Fruit fly (Drosophila melanogaster) whole organism, embryonic: ENCODE measurements around the gene CG13086.
A peak's percentile ranks its signal among the peaks of the same experiment; 100 is the strongest.

Source experiments
- CG10462 ChIP-seq: fragments of 200-800 bp; sonication (Bioruptor generic); optimal IDR thresholded peaks from 2 replicates; lab custom pipeline; 2016; ENCODE audit warnings: missing biosample characterization, missing genetic modification characterization
- CG10543 ChIP-seq: fragments of 200-800 bp; sonication (Bioruptor generic); optimal IDR thresholded peaks from 3 replicates; lab custom pipeline; 2017; ENCODE audit warnings: missing biosample characterization, mild to moderate bottlenecking, missing genetic modification characterization, moderate library complexity
- CG11504 ChIP-seq: fragments of 200-800 bp; sonication (Bioruptor generic); optimal IDR thresholded peaks from 3 replicates; lab custom pipeline; 2019; ENCODE audit warnings: missing biosample characterization, mild to moderate bottlenecking, missing genetic modification characterization, moderate library complexity
- CG11696 ChIP-seq: fragments of 200-800 bp; sonication (Bioruptor generic); IDR thresholded peaks from 2 replicates; pipeline ENCODE4 v1.3.6; 2022; ENCODE audit warnings: missing biosample characterization, missing genetic modification characterization
- CG12769 ChIP-seq: fragments of 200-800 bp; sonication (Bioruptor generic); optimal IDR thresholded peaks from 2 replicates; lab custom pipeline; 2019; ENCODE audit warnings: missing biosample characterization, mild to moderate bottlenecking, missing genetic modification characterization, moderate library complexity
- CG13894 ChIP-seq: fragments of 200-800 bp; sonication (Bioruptor generic); optimal IDR thresholded peaks from 3 replicates; lab custom pipeline; 2018; ENCODE audit warnings: missing biosample characterization, mild to moderate bottlenecking, missing genetic modification characterization, moderate library complexity
- CG1647 ChIP-seq: fragments of 200-800 bp; sonication (Bioruptor generic); optimal IDR thresholded peaks from 3 replicates; lab custom pipeline; 2016; ENCODE audit warnings: missing biosample characterization, missing genetic modification characterization
- CG17568 ChIP-seq: fragments of 200-800 bp; sonication (Bioruptor generic); optimal IDR thresholded peaks from 2 replicates; lab custom pipeline; 2018; ENCODE audit warnings: missing biosample characterization, mild to moderate bottlenecking, missing genetic modification characterization, moderate library complexity
- CG18011 ChIP-seq: fragments of 200-800 bp; sonication (Bioruptor generic); optimal IDR thresholded peaks from 2 replicates; lab custom pipeline; 2017; ENCODE audit warnings: missing biosample characterization, missing genetic modification characterization, mild to moderate bottlenecking, moderate library complexity, missing genotype
- CG18476 ChIP-seq: fragments of 200-800 bp; sonication (Bioruptor generic); optimal IDR thresholded peaks from 2 replicates; lab custom pipeline; 2016; ENCODE audit warnings: missing biosample characterization, mild to moderate bottlenecking, missing genetic modification characterization
- CG30020 ChIP-seq: fragments of 200-800 bp; optimal IDR thresholded peaks from 2 replicates; lab custom pipeline; 2019; ENCODE audit warnings: missing biosample characterization, mild to moderate bottlenecking, missing genetic modification characterization, moderate library complexity
- CG32767 ChIP-seq: fragments of 200-800 bp; sonication (Bioruptor generic); IDR thresholded peaks from 2 replicates; pipeline ENCODE4 v1.3.6; 2022; ENCODE audit warnings: missing biosample characterization, missing genetic modification characterization
- CG42726 ChIP-seq: fragments of 200-800 bp; sonication (Bioruptor generic); IDR thresholded peaks from 2 replicates; pipeline ENCODE4 v1.3.6; 2022; ENCODE audit warnings: missing biosample characterization, missing genetic modification characterization; ENCODE audit not compliant: partially characterized antibody
- CG4360 ChIP-seq: fragments of 200-800 bp; sonication (Bioruptor generic); IDR thresholded peaks from 2 replicates; pipeline ENCODE4 v1.3.6; 2022; ENCODE audit warnings: missing biosample characterization, missing genetic modification characterization
- CG5180 ChIP-seq: fragments of 200-800 bp; sonication (Bioruptor generic); optimal IDR thresholded peaks from 3 replicates; lab custom pipeline; 2017; ENCODE audit warnings: missing biosample characterization, missing genetic modification characterization, mild to moderate bottlenecking, moderate library complexity, missing genetic modification reagents
- CG6654 ChIP-seq: fragments of 200-800 bp; sonication (Bioruptor generic); optimal IDR thresholded peaks from 2 replicates; lab custom pipeline; 2017; ENCODE audit warnings: missing biosample characterization, mild to moderate bottlenecking, missing genetic modification characterization
- CG8290 ChIP-seq, 3 experiments: fragments of 200-800 bp; sonication (Bioruptor generic); optimal IDR thresholded peaks; 2 replicates each; lab custom pipeline; 2016 to 2019; ENCODE audit warnings: missing biosample characterization in 3 of 3, missing genetic modification characterization in 3 of 3, mild to moderate bottlenecking in 2 of 3, moderate library complexity in 1 of 3
- CG9609 ChIP-seq: fragments of 200-800 bp; sonication (Bioruptor generic); optimal IDR thresholded peaks from 3 replicates; lab custom pipeline; 2016; ENCODE audit warnings: missing biosample characterization, missing genetic modification characterization
- CG9876 ChIP-seq: fragments of 200-800 bp; sonication (Bioruptor generic); optimal IDR thresholded peaks from 2 replicates; lab custom pipeline; 2016; ENCODE audit warnings: missing biosample characterization, missing genetic modification characterization
- CG9932 ChIP-seq: fragments of 200-800 bp; sonication (Bioruptor generic); IDR thresholded peaks from 2 replicates; pipeline ENCODE4 v1.3.6; 2022; ENCODE audit warnings: missing biosample characterization, missing genetic modification characterization
- Dek ChIP-seq: fragments of 200-800 bp; sonication (Bioruptor generic); optimal IDR thresholded peaks from 3 replicates; lab custom pipeline; 2019; ENCODE audit warnings: missing biosample characterization, mild to moderate bottlenecking, missing genetic modification characterization, moderate library complexity
- Dll ChIP-seq: fragments of 200-800 bp; sonication (Bioruptor generic); IDR thresholded peaks from 4 replicates; pipeline ENCODE4 v1.3.6; 2022; ENCODE audit warnings: missing biosample characterization, missing genetic modification characterization; ENCODE audit not compliant: partially characterized antibody
- Dref ChIP-seq: fragments of 200-800 bp; sonication (Bioruptor generic); IDR thresholded peaks from 2 replicates; pipeline ENCODE4 v1.3.6; 2022; ENCODE audit warnings: missing biosample characterization, missing genetic modification characterization
- E2f2 ChIP-seq: fragments of 200-800 bp; sonication (Bioruptor generic); IDR thresholded peaks from 2 replicates; pipeline ENCODE4 v1.3.6; 2022; ENCODE audit warnings: missing biosample characterization, missing genetic modification characterization
- Gsc ChIP-seq: fragments of 200-800 bp; sonication (Bioruptor generic); IDR thresholded peaks from 2 replicates; pipeline ENCODE4 v1.3.6; 2022; ENCODE audit warnings: missing biosample characterization, missing genetic modification characterization
- HmgD ChIP-seq: fragments of 200-800 bp; sonication (Bioruptor generic); optimal IDR thresholded peaks from 3 replicates; lab custom pipeline; 2016; ENCODE audit warnings: missing biosample characterization, missing genetic modification characterization
- HmgZ ChIP-seq: fragments of 200-800 bp; sonication (Bioruptor generic); optimal IDR thresholded peaks from 2 replicates; lab custom pipeline; 2018; ENCODE audit warnings: missing biosample characterization, mild to moderate bottlenecking, missing genetic modification characterization
- Hmr ChIP-seq: fragments of 200-800 bp; sonication (Bioruptor generic); optimal IDR thresholded peaks from 3 replicates; lab custom pipeline; 2017; ENCODE audit warnings: mild to moderate bottlenecking, missing biosample characterization, missing genetic modification reagents, missing genetic modification characterization
- cad ChIP-seq: fragments of >200 bp; optimal IDR thresholded peaks from 2 replicates; lab custom pipeline; 2017; ENCODE audit warnings: missing biosample characterization, missing genetic modification characterization
- cg ChIP-seq: fragments of 200-800 bp; sonication (Bioruptor generic); optimal IDR thresholded peaks from 3 replicates; lab custom pipeline; 2019; ENCODE audit warnings: missing biosample characterization, mild to moderate bottlenecking, missing genetic modification characterization, moderate library complexity
- dati ChIP-seq: fragments of 200-800 bp; sonication (Bioruptor generic); IDR thresholded peaks from 2 replicates; pipeline ENCODE4 v1.3.6; 2022; ENCODE audit warnings: missing biosample characterization, missing genetic modification characterization
- dysf ChIP-seq: fragments of 200-800 bp; sonication (Bioruptor generic); IDR thresholded peaks from 3 replicates; pipeline ENCODE4 v1.3.6; 2022; ENCODE audit warnings: missing biosample characterization, missing genetic modification characterization
- hb ChIP-seq: fragments of 200-800 bp; sonication (Bioruptor generic); IDR thresholded peaks from 3 replicates; pipeline ENCODE4 v1.3.6; 2022; ENCODE audit warnings: missing biosample characterization, missing genetic modification characterization; ENCODE audit not compliant: partially characterized antibody
- kay ChIP-seq: fragments of 200-800 bp; sonication (Bioruptor generic); optimal IDR thresholded peaks from 2 replicates; lab custom pipeline; 2016; ENCODE audit warnings: missing biosample characterization, missing genetic modification characterization
- knrl ChIP-seq: fragments of 200-800 bp; sonication (Bioruptor generic); IDR thresholded peaks from 3 replicates; pipeline ENCODE4 v1.3.6; 2022; ENCODE audit warnings: missing biosample characterization, missing genetic modification characterization; ENCODE audit not compliant: partially characterized antibody
- nmo ChIP-seq: fragments of 200-800 bp; sonication (Bioruptor generic); optimal IDR thresholded peaks from 2 replicates; lab custom pipeline; 2018; ENCODE audit warnings: missing biosample characterization, mild to moderate bottlenecking, missing genetic modification characterization, moderate library complexity
- nom ChIP-seq: fragments of 200-800 bp; sonication (Bioruptor generic); optimal IDR thresholded peaks from 2 replicates; lab custom pipeline; 2017; ENCODE audit warnings: missing biosample characterization, missing genetic modification characterization, mild to moderate bottlenecking, moderate library complexity, missing genetic modification reagents
- onecut ChIP-seq: fragments of 200-800 bp; sonication (Bioruptor generic); IDR thresholded peaks from 2 replicates; pipeline ENCODE4 v1.3.6; 2022; ENCODE audit warnings: missing biosample characterization, missing genetic modification characterization
- pho ChIP-seq: fragments of 200-800 bp; sonication (Bioruptor generic); optimal IDR thresholded peaks from 2 replicates; lab custom pipeline; 2016; ENCODE audit warnings: missing biosample characterization, missing genetic modification characterization
- pzg ChIP-seq: fragments of 200-800 bp; sonication (Bioruptor generic); optimal IDR thresholded peaks from 3 replicates; lab custom pipeline; 2018; ENCODE audit warnings: missing biosample characterization, mild to moderate bottlenecking, missing genetic modification characterization, moderate library complexity
- row ChIP-seq: fragments of 200-800 bp; sonication (Bioruptor generic); IDR thresholded peaks from 3 replicates; pipeline ENCODE4 v1.3.6; 2022; ENCODE audit warnings: missing biosample characterization, missing genetic modification characterization
- schlank ChIP-seq: fragments of 200-800 bp; sonication (Bioruptor generic); optimal IDR thresholded peaks from 2 replicates; lab custom pipeline; 2018; ENCODE audit warnings: missing biosample characterization, mild to moderate bottlenecking, missing genetic modification characterization
- scrt ChIP-seq: fragments of 200-800 bp; sonication (Bioruptor generic); optimal IDR thresholded peaks from 2 replicates; lab custom pipeline; 2018; ENCODE audit warnings: missing biosample characterization, mild to moderate bottlenecking, missing genetic modification characterization, moderate library complexity
- sens ChIP-seq: fragments of 200-800 bp; sonication (Bioruptor generic); peaks from one replicate; lab custom pipeline; 2016; ENCODE audit warnings: missing biosample characterization, missing genetic modification characterization
- stc ChIP-seq: fragments of 200-800 bp; sonication (Bioruptor generic); IDR thresholded peaks from 2 replicates; pipeline ENCODE4 v1.3.6; 2022; ENCODE audit warnings: missing biosample characterization, missing genetic modification characterization
- stwl ChIP-seq: fragments of 200-800 bp; sonication (Bioruptor generic); optimal IDR thresholded peaks from 3 replicates; lab custom pipeline; 2018; ENCODE audit warnings: missing biosample characterization, mild to moderate bottlenecking, missing genetic modification characterization, moderate library complexity
- tll ChIP-seq, 2 experiments: fragments of 200-800 bp in 1 of 2; fragments of >200 bp in 1 of 2; sonication (Bioruptor generic) in 1 of 2; optimal IDR thresholded peaks; 2 replicates each; lab custom pipeline; 2017 to 2019; ENCODE audit warnings: missing biosample characterization in 2 of 2, missing genetic modification characterization in 2 of 2, mild to moderate bottlenecking in 1 of 2, moderate library complexity in 1 of 2
- trem ChIP-seq: fragments of 200-800 bp; optimal IDR thresholded peaks from 3 replicates; lab custom pipeline; 2019; ENCODE audit warnings: missing biosample characterization, mild to moderate bottlenecking, missing genetic modification characterization, moderate library complexity

CG13086 gene

dm6 chr2L:19393703-19394210, 29.6 kb downstream of the CG13086 start, which contains the start of gene CG31798 (continued):
- peak; percentile 47 for TF ChIP-seq HmgD (GFP tag; lab: Kevin White, UChicago)
- peak; percentile 35 for TF ChIP-seq sens (GFP tag; lab: Kevin White, UChicago)
- TF ChIP-seq CG6654, result peak; percentile 99
- TF ChIP-seq knrl (GFP tag; lab: Robert Waterston, UW), result peak; percentile 52; the same call in 2 of the 3 replicates
- TF ChIP-seq Hmr (GFP tag; lab: Kevin White, UChicago), result peak; percentile 6
- no peak for TF ChIP-seq schlank
- TF ChIP-seq Dek, result peak; percentile 7
- TF ChIP-seq Dref (GFP tag; lab: Robert Waterston, UW), result 0 out of 2 replicates have a peak, but pooled peaks have one; percentile 9
- peak; percentile 56 for TF ChIP-seq CG42726 (GFP tag; lab: Robert Waterston, UW)
- no peak for TF ChIP-seq CG1647 (GFP tag; lab: Kevin White, UChicago)
- peak; percentile 16 for TF ChIP-seq CG12769 (tag; lab: Kevin White, UChicago)
- peak; percentile 16 for TF ChIP-seq HmgZ (tag; lab: Kevin White, UChicago)
- peak; percentile 8 for TF ChIP-seq scrt
- peak; percentile 26 for TF ChIP-seq CG5180
- TF ChIP-seq CG18476, result no peak
- TF ChIP-seq CG18011 (GFP tag; lab: Kevin White, UChicago), result no peak
- TF ChIP-seq trem (tag; lab: Kevin White, UChicago), result peak; percentile 11
- peak; percentile 14 for TF ChIP-seq pzg (GFP tag; lab: Kevin White, UChicago)
- TF ChIP-seq CG9932 (GFP tag; lab: Robert Waterston, UW), result 0 out of 2 replicates have a peak, but pooled peaks have one; percentile 9
- TF ChIP-seq CG10543, result no peak
- TF ChIP-seq CG8290 (GFP tag; optimal IDR thresholded peaks at IDR 0.05; lab: Kevin White, UChicago), result no peak
- peak in 1 of 2 experiments; percentile 61 for TF ChIP-seq CG8290 (tag; optimal IDR thresholded peaks at IDR 0.05; lab: Kevin White, UChicago)
- no peak for TF ChIP-seq stc (GFP tag; lab: Robert Waterston, UW)
- 0 out of 3 replicates have a peak, but pooled peaks have one; percentile 20 for TF ChIP-seq dysf (GFP tag; lab: Robert Waterston, UW)
- peak; percentile 86 for TF ChIP-seq cad (GFP tag; lab: Kevin White, UChicago)
- TF ChIP-seq hb (GFP tag; lab: Robert Waterston, UW), result no peak
- peak; percentile 64 for TF ChIP-seq stwl (tag; lab: Kevin White, UChicago)
- peak; percentile 34 for TF ChIP-seq CG13894 (tag; lab: Kevin White, UChicago)

DNA sequence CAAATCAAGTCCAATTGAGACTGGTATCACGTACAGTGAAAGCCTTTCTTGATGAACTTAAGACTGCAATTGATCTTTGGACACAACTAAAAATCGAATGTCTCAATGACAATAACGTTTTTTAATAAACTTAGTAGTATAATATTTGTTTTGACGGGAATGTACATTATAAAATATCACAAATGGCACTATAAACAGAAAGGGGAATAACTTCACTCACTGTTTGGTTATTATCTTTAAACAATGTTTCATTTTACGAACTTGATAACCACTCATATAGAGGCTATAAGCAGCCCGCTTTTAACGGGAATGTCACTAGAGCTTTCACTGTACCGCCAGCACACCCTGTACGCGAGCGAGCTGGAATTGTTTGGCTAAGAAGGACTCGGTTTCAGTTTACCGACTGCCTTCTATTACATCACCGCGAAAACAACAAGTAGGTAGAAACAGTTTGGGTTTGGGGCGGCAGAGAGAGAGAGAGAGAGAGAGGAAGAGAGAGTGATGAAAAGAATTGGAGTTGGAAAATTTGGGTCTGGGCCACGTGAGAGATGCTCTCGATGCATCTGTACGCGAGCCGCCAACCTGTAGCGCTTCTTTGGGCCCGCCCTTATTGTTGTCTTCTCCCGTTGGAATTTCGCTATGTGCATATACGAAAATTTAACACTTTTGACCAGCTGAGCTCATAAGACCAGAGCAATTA, 33.6 kb downstream of the CG13086 start:
- TF ChIP-seq CG32767 (GFP tag; lab: Robert Waterston, UW) (no peak), CG17568 (GFP tag; lab: Kevin White, UChicago) (no peak), CG4360 (no peak), CG30020 (tag; lab: Kevin White, UChicago) (no peak), Gsc (GFP tag; lab: Robert Waterston, UW) (no peak), E2f2 (GFP tag; lab: Robert Waterston, UW) (no peak), CG9876 (GFP tag; lab: Kevin White, UChicago) (no peak), CG11696 (GFP tag; lab: Robert Waterston, UW) (no peak), onecut (GFP tag; lab: Robert Waterston, UW) (no peak), tll (GFP tag; optimal IDR thresholded peaks at IDR 0.05; lab: Kevin White, UChicago) (no peak), pho (peak; percentile 20), kay (GFP tag; lab: Kevin White, UChicago) (no peak), nmo (peak; percentile 15), CG9609 (GFP tag; lab: Kevin White, UChicago) (no peak), Dll (no peak), row (GFP tag; lab: Robert Waterston, UW) (peak; percentile 52; the same call in 2 of the 3 replicates), CG10462 (no peak), nom (GFP tag; lab: Kevin White, UChicago) (no peak), dati (GFP tag; lab: Robert Waterston, UW) (no peak), CG11504 (tag; lab: Kevin White, UChicago) (peak; percentile 64), cg (GFP tag; lab: Kevin White, UChicago) (no peak)
